Worm (Caenorhabditis elegans) whole organism, L3 larva: ENCODE data around the gene hlh-11.

Experiments used
- R02D3.7 ChIP-seq: fragments of 150-350 bp; optimal IDR thresholded peaks from 2 replicates; lab custom pipeline; 2014; ENCODE audit warnings: missing biosample characterization, missing genetic modification characterization
- ZK546.5 ChIP-seq: sonication (generic microtip); optimal IDR thresholded peaks from 2 replicates; lab custom pipeline; 2017; ENCODE audit warnings: missing biosample characterization, missing genetic modification characterization
- aly-2 ChIP-seq: fragments of 150-350 bp; optimal IDR thresholded peaks from 2 replicates; lab custom pipeline; 2014; ENCODE audit warnings: missing biosample characterization, missing genetic modification characterization
- ama-1 ChIP-seq: fragments of 150-350 bp; optimal IDR thresholded peaks from 2 replicates; lab custom pipeline; 2018
- ceh-16 ChIP-seq: sonication (generic microtip); optimal IDR thresholded peaks from 2 replicates; lab custom pipeline; 2017; ENCODE audit warnings: missing biosample characterization, missing genetic modification characterization
- ceh-28 ChIP-seq: fragments of 150-350 bp; optimal IDR thresholded peaks from 2 replicates; lab custom pipeline; 2014; ENCODE audit warnings: missing biosample characterization, missing genetic modification reagents, missing genetic modification characterization
- egl-27 ChIP-seq: sonication (generic microtip); optimal IDR thresholded peaks from 4 replicates; lab custom pipeline; 2017; ENCODE audit warnings: missing biosample characterization, missing genetic modification reagents, missing genetic modification characterization
- egl-5 ChIP-seq: fragments of 150-350 bp; optimal IDR thresholded peaks from 2 replicates; lab custom pipeline; 2017; ENCODE audit warnings: missing biosample characterization, missing genetic modification reagents, missing genetic modification characterization, inconsistent platforms
- elt-1 ChIP-seq: fragments of 150-350 bp; optimal IDR thresholded peaks from 2 replicates; lab custom pipeline; 2014; ENCODE audit warnings: missing biosample characterization, missing genetic modification characterization
- elt-2 ChIP-seq: sonication (generic microtip); optimal IDR thresholded peaks from 2 replicates; lab custom pipeline; 2016; ENCODE audit warnings: missing genetic modification reagents, mild to moderate bottlenecking, missing genetic modification characterization, missing compliant biosample characterization
- eor-1 ChIP-seq, 2 experiments: fragments of 150-350 bp; optimal IDR thresholded peaks; 2 replicates each; lab custom pipeline; 2014 to 2018; ENCODE audit warnings: missing biosample characterization in 2 of 2, missing genetic modification characterization in 2 of 2
- fkh-10 ChIP-seq: sonication (generic microtip); optimal IDR thresholded peaks from 2 replicates; lab custom pipeline; 2017; ENCODE audit warnings: missing biosample characterization, missing genetic modification reagents, missing genetic modification characterization
- fos-1 ChIP-seq: fragments of 150-350 bp; optimal IDR thresholded peaks from 2 replicates; lab custom pipeline; 2014; ENCODE audit warnings: missing biosample characterization, missing genetic modification characterization
- hmg-11 ChIP-seq: sonication (generic microtip); optimal IDR thresholded peaks from 2 replicates; lab custom pipeline; 2016; ENCODE audit warnings: missing genetic modification characterization, missing compliant biosample characterization
- jun-1 ChIP-seq: fragments of 150-350 bp; optimal IDR thresholded peaks from 2 replicates; lab custom pipeline; 2014; ENCODE audit warnings: missing biosample characterization, missing genetic modification reagents, missing genetic modification characterization
- lin-15B ChIP-seq: fragments of 150-350 bp; optimal IDR thresholded peaks from 2 replicates; lab custom pipeline; 2014; ENCODE audit warnings: missing biosample characterization, missing genetic modification characterization
- mml-1 ChIP-seq: fragments of 150-350 bp; sonication (generic microtip); optimal IDR thresholded peaks from 3 replicates; lab custom pipeline; 2014; ENCODE audit warnings: missing biosample characterization, missing genetic modification characterization
- nfya-1 ChIP-seq: sonication (generic microtip); optimal IDR thresholded peaks from 2 replicates; lab custom pipeline; 2017; ENCODE audit warnings: missing genetic modification characterization, mild to moderate bottlenecking, missing compliant biosample characterization, antibody characterized with exemption, moderate library complexity; ENCODE audit not compliant: insufficient read depth
- nhr-12 ChIP-seq: fragments of 150-350 bp; optimal IDR thresholded peaks from 2 replicates; lab custom pipeline; 2014; ENCODE audit warnings: missing biosample characterization, missing genetic modification characterization
- nhr-23 ChIP-seq: fragments of 150-350 bp; optimal IDR thresholded peaks from 2 replicates; lab custom pipeline; 2014; ENCODE audit warnings: missing biosample characterization, missing genetic modification reagents, missing genetic modification characterization
- nhr-25 ChIP-seq: sonication (generic microtip); optimal IDR thresholded peaks from 2 replicates; lab custom pipeline; 2017; ENCODE audit warnings: missing biosample characterization, missing genetic modification characterization
- nhr-28 ChIP-seq: fragments of 150-350 bp; optimal IDR thresholded peaks from 2 replicates; lab custom pipeline; 2014; ENCODE audit warnings: missing biosample characterization, missing genetic modification characterization
- nhr-43 ChIP-seq: sonication (generic microtip); optimal IDR thresholded peaks from 2 replicates; lab custom pipeline; 2016; ENCODE audit warnings: mild to moderate bottlenecking, missing genetic modification characterization, missing compliant biosample characterization; ENCODE audit not compliant: poor library complexity, severe bottlenecking
- nhr-76 ChIP-seq: fragments of 150-350 bp; sonication (generic microtip); optimal IDR thresholded peaks from 5 replicates; lab custom pipeline; 2014; ENCODE audit warnings: missing biosample characterization, missing genetic modification characterization
- nhr-77 ChIP-seq: fragments of 150-350 bp; optimal IDR thresholded peaks from 2 replicates; lab custom pipeline; 2014; ENCODE audit warnings: missing biosample characterization, missing genetic modification characterization
- pha-4 ChIP-seq: fragments of 150-350 bp; optimal IDR thresholded peaks from 2 replicates; lab custom pipeline; 2014; ENCODE audit warnings: missing biosample characterization, missing genetic modification reagents, missing genetic modification characterization
- pqm-1 ChIP-seq: fragments of 150-350 bp; optimal IDR thresholded peaks from 2 replicates; lab custom pipeline; 2017; ENCODE audit warnings: missing biosample characterization, missing genetic modification characterization, inconsistent platforms
- skn-1 ChIP-seq: fragments of 150-350 bp; optimal IDR thresholded peaks from 2 replicates; lab custom pipeline; 2014; ENCODE audit warnings: missing biosample characterization, missing genetic modification characterization
- tbx-2 ChIP-seq: sonication (generic microtip); optimal IDR thresholded peaks from 2 replicates; lab custom pipeline; 2016; ENCODE audit warnings: mild to moderate bottlenecking, missing genetic modification characterization, missing compliant biosample characterization
- unc-62 ChIP-seq: fragments of 150-350 bp; sonication (generic microtip); optimal IDR thresholded peaks from 4 replicates; lab custom pipeline; 2014; ENCODE audit warnings: missing biosample characterization, missing genetic modification reagents, missing genetic modification characterization
- ztf-11 ChIP-seq: fragments of 150-350 bp; optimal IDR thresholded peaks from 2 replicates; lab custom pipeline; 2014; ENCODE audit warnings: missing biosample characterization, missing genetic modification characterization
- ztf-4 ChIP-seq: fragments of 150-350 bp; optimal IDR thresholded peaks from 2 replicates; lab custom pipeline; 2014; ENCODE audit warnings: missing biosample characterization, missing genetic modification characterization

hlh-11 gene

ce11 chrIII:9616933-9617332 lies 2.6 kb upstream of the hlh-11 start:
- no peak for TF ChIP-seq nhr-28 (tag; lab: Kevin White, UChicago)

DNA sequence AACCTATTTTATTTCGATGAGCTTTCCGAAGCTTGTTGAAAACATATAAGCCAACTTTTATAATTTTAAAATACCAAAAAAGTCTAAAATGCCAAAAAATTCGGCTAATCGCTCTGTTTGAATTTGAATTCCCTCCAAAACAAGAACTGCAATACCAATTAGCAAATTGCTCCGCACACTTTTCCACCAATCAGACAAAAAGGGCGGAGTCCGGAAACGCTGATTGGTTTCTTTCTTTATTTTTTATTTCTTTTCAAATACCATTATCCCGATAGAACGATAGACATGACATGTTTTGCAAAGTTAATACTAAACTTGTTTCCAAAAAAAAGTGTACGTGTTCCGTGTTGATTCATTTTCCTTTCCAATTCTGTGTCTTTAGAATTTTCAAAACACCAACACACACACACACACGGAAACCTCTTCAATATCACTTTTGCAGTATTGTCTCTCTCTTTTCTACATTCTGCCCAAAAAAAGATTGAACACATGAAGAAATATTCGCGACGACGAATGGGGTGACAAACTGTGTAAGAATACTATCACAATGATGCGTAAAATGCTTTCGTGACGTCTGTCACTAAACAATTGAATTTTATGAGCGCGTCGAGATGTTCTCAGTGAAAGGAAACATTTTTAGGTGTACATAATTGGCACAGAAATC lies 1.8 kb upstream of the hlh-11 start:
- TF ChIP-seq R02D3.7 (tag; lab: Kevin White, UChicago) (no peak), ceh-16 (tag; lab: Kevin White, UChicago) (no peak), nhr-25 (tag; lab: Kevin White, UChicago) (peak; percentile 78), egl-27 (tag; lab: Kevin White, UChicago) (no peak), ztf-4 (tag; lab: Kevin White, UChicago) (no peak), nhr-77 (no peak), elt-2 (tag; lab: Kevin White, UChicago) (peak; percentile 1), fos-1 (tag; lab: Kevin White, UChicago) (no peak), hmg-11 (tag; lab: Kevin White, UChicago) (peak; percentile 13), nfya-1 (tag; lab: Kevin White, UChicago) (peak; percentile 91)
- TF ChIP-seq, all 47 proteins: peak for 4

DNA sequence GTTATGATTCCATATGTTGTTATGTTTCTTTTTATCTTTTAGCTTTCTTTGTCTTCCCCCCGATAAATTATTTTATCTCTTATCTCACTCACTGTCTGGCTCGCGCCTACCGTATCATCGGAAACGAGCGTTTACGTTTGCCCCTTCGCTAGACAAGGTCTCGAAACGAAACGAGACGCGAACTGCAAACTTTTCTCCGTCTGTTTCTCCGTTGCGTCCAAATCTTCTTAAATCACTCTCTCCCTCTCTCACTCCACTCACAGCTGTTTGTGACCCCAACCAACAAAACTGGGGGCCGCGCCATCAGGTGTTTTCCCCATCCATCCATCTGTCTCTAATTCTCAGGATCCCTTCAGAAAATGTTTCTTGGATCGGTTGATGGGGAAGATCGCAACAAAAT lies 637 bp downstream of the hlh-11 start:
- TF ChIP-seq ceh-16 (tag; lab: Kevin White, UChicago) (no peak), skn-1 (no peak), nhr-12 (no peak), lin-15B (tag; lab: Kevin White, UChicago) (peak; percentile 6), ama-1 (lab: Kevin White, UChicago) (peak; percentile 34), mml-1 (no peak), fkh-10 (GFP tag; lab: Kevin White, UChicago) (no peak), nhr-43 (no peak), nhr-23 (tag; lab: Kevin White, UChicago) (peak; percentile 40), nhr-25 (tag; lab: Kevin White, UChicago) (peak; percentile 17), nhr-76 (tag; lab: Kevin White, UChicago) (no peak), pha-4 (tag; lab: Kevin White, UChicago) (peak; percentile 39), pqm-1 (tag; lab: Kevin White, UChicago) (peak; percentile 46), egl-5 (tag; lab: Kevin White, UChicago) (no peak), jun-1 (tag; lab: Kevin White, UChicago) (no peak), unc-62 (GFP tag; lab: Kevin White, UChicago) (no peak), ztf-4 (tag; lab: Kevin White, UChicago) (no peak), elt-1 (tag; lab: Kevin White, UChicago) (no peak), elt-2 (tag; lab: Kevin White, UChicago) (peak; percentile 71), tbx-2 (tag; lab: Kevin White, UChicago) (no peak), ZK546.5 (tag; lab: Kevin White, UChicago) (no peak), nfya-1 (tag; lab: Kevin White, UChicago) (peak; percentile 50), ztf-11 (tag; lab: Kevin White, UChicago) (no peak), aly-2 (no peak), hmg-11 (tag; lab: Kevin White, UChicago) (no peak), eor-1 (tag; optimal IDR thresholded peaks at IDR 0.05; lab: Kevin White, UChicago) (no peak), ceh-28 (no peak)

DNA sequence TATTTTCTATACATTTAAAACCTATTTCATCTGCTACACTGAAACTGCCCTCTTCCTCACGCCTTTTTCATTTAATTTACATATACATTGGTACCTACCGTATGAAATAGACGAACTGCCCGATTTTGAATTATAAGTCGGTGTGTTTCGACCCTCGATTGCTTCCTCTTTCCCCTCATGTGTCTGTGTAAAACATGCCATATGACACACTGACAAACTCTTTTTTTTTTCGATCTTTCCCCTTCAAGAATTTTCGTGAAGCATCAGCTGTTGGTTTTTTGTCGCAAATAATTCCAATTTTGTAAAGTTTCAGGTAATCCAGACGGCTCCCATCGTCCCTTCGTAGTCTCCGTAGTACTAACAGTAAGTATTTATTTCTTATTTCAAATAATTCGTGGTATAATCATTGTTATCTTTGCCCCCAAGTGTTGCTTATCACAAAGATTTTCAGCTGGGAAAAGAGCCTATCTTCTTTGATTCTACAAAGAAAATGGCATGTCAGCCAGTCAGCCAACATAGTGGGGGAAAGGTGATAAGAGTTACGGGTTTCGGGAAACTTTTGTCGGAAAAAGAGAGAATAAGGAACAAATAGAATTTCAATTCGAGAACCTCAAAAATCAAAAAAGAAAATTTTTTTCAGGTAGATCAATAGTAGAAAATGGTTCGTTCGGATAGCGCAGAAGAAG lies 2.5 kb downstream of the hlh-11 start:
- TF ChIP-seq nhr-28 (tag; lab: Kevin White, UChicago) (no peak), pqm-1 (tag; lab: Kevin White, UChicago) (peak; percentile 63), ama-1 (lab: Kevin White, UChicago) (peak; percentile 54), elt-2 (tag; lab: Kevin White, UChicago) (peak; percentile 91), pha-4 (tag; lab: Kevin White, UChicago) (peak; percentile 23)

- TF ChIP-seq pha-4 (tag; lab: Kevin White, UChicago) (no peak), skn-1 (no peak)
Measured at ce11 chrIII:9623460-9623859, 3.9 kb downstream of the hlh-11 start.
